Fruit fly (Drosophila melanogaster): ENCODE measurements around the gene mEFG1.
A peak's percentile ranks its signal among the peaks of the same experiment; 100 is the strongest.

Gene mEFG1

dm6 chr2L:7227434-7227833 is 4.6 kb upstream of the mEFG1 start, which contains the start of gene CG43799:
Gene CG43799 (plus strand): TSS chr2L:7227734.
- no peak for TF ChIP-seq dl (GFP tag; optimal IDR thresholded peaks at IDR 0.05; ENCODE audit: insufficient read depth in 1 of 2, partially characterized antibody in 2 of 2)
- TF ChIP-seq Rel (GFP tag; optimal IDR thresholded peaks at IDR 0.05): no peak
- TF ChIP-seq Rel (tag; optimal IDR thresholded peaks at IDR 0.05): no peak
- TF ChIP-seq pan (optimal IDR thresholded peaks at IDR 0.05): no peak
- no peak for TF ChIP-seq CG9705 (GFP tag; optimal IDR thresholded peaks at IDR 0.05)
- TF ChIP-seq Hnf4 (GFP tag; optimal IDR thresholded peaks at IDR 0.05): no peak
- no peak for TF ChIP-seq N (GFP tag; optimal IDR thresholded peaks at IDR 0.05)
- TF ChIP-seq Dfd (GFP tag; optimal IDR thresholded peaks at IDR 0.05): no peak
- TF ChIP-seq Abd-B (GFP tag; optimal IDR thresholded peaks at IDR 0.05): no peak
- TF ChIP-seq jim (GFP tag; optimal IDR thresholded peaks at IDR 0.05): no peak
- no peak for TF ChIP-seq br (GFP tag; optimal IDR thresholded peaks at IDR 0.05)
- TF ChIP-seq sv (GFP tag; optimal IDR thresholded peaks at IDR 0.05): no peak
- no peak for TF ChIP-seq rgr (GFP tag; optimal IDR thresholded peaks at IDR 0.05)
- no peak for TF ChIP-seq woc (GFP tag; optimal IDR thresholded peaks at IDR 0.05)
- no peak for TF ChIP-seq OdsH (GFP tag; optimal IDR thresholded peaks at IDR 0.05)
- no peak for TF ChIP-seq h (GFP tag; optimal IDR thresholded peaks at IDR 0.05)
- TF ChIP-seq CG32264 (GFP tag; optimal IDR thresholded peaks at IDR 0.05): no peak
- TF ChIP-seq Vsx2 (GFP tag; optimal IDR thresholded peaks at IDR 0.05; ENCODE audit: partially characterized antibody): no peak
- TF ChIP-seq brk (GFP tag; optimal IDR thresholded peaks at IDR 0.05): no peak
- no peak for TF ChIP-seq sage (GFP tag; optimal IDR thresholded peaks at IDR 0.05)

- TF ChIP-seq br (GFP tag; optimal IDR thresholded peaks at IDR 0.05): no peak
- no peak for TF ChIP-seq h (GFP tag; optimal IDR thresholded peaks at IDR 0.05)
- no peak for TF ChIP-seq tai (GFP tag; optimal IDR thresholded peaks at IDR 0.05)
- TF ChIP-seq dmrt93B (GFP tag; optimal IDR thresholded peaks at IDR 0.05): no peak
- no peak for TF ChIP-seq Dif (GFP tag; optimal IDR thresholded peaks at IDR 0.05; ENCODE audit: partially characterized antibody)
- TF ChIP-seq brk (GFP tag; optimal IDR thresholded peaks at IDR 0.05): no peak
- TF ChIP-seq sv (GFP tag; optimal IDR thresholded peaks at IDR 0.05): no peak
- no peak for TF ChIP-seq rgr (GFP tag; optimal IDR thresholded peaks at IDR 0.05)
Measured at dm6 chr2L:7226587-7226986, 3.7 kb upstream of the mEFG1 start.

dm6 chr2L:7219650-7220267 is 3.1 kb downstream of the mEFG1 start, which contains the start of gene CG13784:
Gene CG13784 (minus strand): TSS chr2L:7220033.
- peak; percentile 17 for TF ChIP-seq Dif (GFP tag; optimal IDR thresholded peaks at IDR 0.05; ENCODE audit: partially characterized antibody)
- TF ChIP-seq Dfd (GFP tag; optimal IDR thresholded peaks at IDR 0.05): no peak
- TF ChIP-seq Hnf4 (GFP tag; optimal IDR thresholded peaks at IDR 0.05): peak; percentile 46
- TF ChIP-seq dmrt93B (GFP tag; optimal IDR thresholded peaks at IDR 0.05): no peak
- TF ChIP-seq brk (GFP tag; optimal IDR thresholded peaks at IDR 0.05): peak; percentile 35
- TF ChIP-seq N (GFP tag; optimal IDR thresholded peaks at IDR 0.05): peak; percentile 95
- no peak for TF ChIP-seq ey (GFP tag; optimal IDR thresholded peaks at IDR 0.05)
- peak; percentile 53 for TF ChIP-seq Hr83 (GFP tag; optimal IDR thresholded peaks at IDR 0.05; ENCODE audit: poor library complexity, severe bottlenecking)
- TF ChIP-seq dsf (GFP tag; optimal IDR thresholded peaks at IDR 0.05; ENCODE audit: borderline replicate concordance): no peak
- peak in 1 of 2 experiments; percentile 27 for TF ChIP-seq foxo (GFP tag; optimal IDR thresholded peaks at IDR 0.05)
- no peak for TF ChIP-seq CG9705 (GFP tag; optimal IDR thresholded peaks at IDR 0.05)
- no peak for TF ChIP-seq fru (GFP tag; optimal IDR thresholded peaks at IDR 0.05)
- peak; percentile 55 for TF ChIP-seq tai (GFP tag; optimal IDR thresholded peaks at IDR 0.05)
- TF ChIP-seq HLH106 (tag; optimal IDR thresholded peaks at IDR 0.05): peak; percentile 23
- no peak for TF ChIP-seq Vsx2 (GFP tag; optimal IDR thresholded peaks at IDR 0.05; ENCODE audit: partially characterized antibody)
- TF ChIP-seq sv (GFP tag; optimal IDR thresholded peaks at IDR 0.05): no peak
- no peak for TF ChIP-seq jim (GFP tag; optimal IDR thresholded peaks at IDR 0.05)
- TF ChIP-seq rgr (GFP tag; optimal IDR thresholded peaks at IDR 0.05): peak; percentile 23
- peak; percentile 40 for TF ChIP-seq Sp1 (GFP tag; optimal IDR thresholded peaks at IDR 0.05)
- TF ChIP-seq sage (GFP tag; optimal IDR thresholded peaks at IDR 0.05): no peak
- TF ChIP-seq usp (GFP tag; optimal IDR thresholded peaks at IDR 0.05): no peak
- no peak for TF ChIP-seq dl (GFP tag; optimal IDR thresholded peaks at IDR 0.05; ENCODE audit: insufficient read depth in 1 of 2, partially characterized antibody in 2 of 2)
- TF ChIP-seq OdsH (GFP tag; optimal IDR thresholded peaks at IDR 0.05): peak; percentile 15
- TF ChIP-seq Rel (GFP tag; optimal IDR thresholded peaks at IDR 0.05): no peak
- TF ChIP-seq Rel (tag; optimal IDR thresholded peaks at IDR 0.05): peak; percentile 59
- peak; percentile 27 for TF ChIP-seq Hr78 (GFP tag; optimal IDR thresholded peaks at IDR 0.05)
- no peak for TF ChIP-seq Mio (GFP tag; optimal IDR thresholded peaks at IDR 0.05)
- TF ChIP-seq woc (GFP tag; optimal IDR thresholded peaks at IDR 0.05): peak; percentile 52
- peak; percentile 13 for TF ChIP-seq br (GFP tag; optimal IDR thresholded peaks at IDR 0.05)
- no peak for TF ChIP-seq GATAd (GFP tag; optimal IDR thresholded peaks at IDR 0.05)
- TF ChIP-seq Myc (optimal IDR thresholded peaks at IDR 0.05): peak; percentile 73
- TF ChIP-seq pan (optimal IDR thresholded peaks at IDR 0.05): no peak
- TF ChIP-seq CG32264 (GFP tag; optimal IDR thresholded peaks at IDR 0.05): no peak
- TF ChIP-seq Jra (GFP tag; optimal IDR thresholded peaks at IDR 0.05): peak; percentile 58
- TF ChIP-seq psq (GFP tag; optimal IDR thresholded peaks at IDR 0.05): no peak

Data from whole organism, wandering third instar larva.